Fruit fly (Drosophila melanogaster): ENCODE measurements around the gene UbcE2H.

UbcE2H gene

dm6 chrX:8081427-8082185 lies 12.3 kb downstream of the UbcE2H start, which contains the start of gene Ldsdh1:
Gene Ldsdh1, minus strand, starts transcription at chrX:8081605.
- TF ChIP-seq Crg-1 (GFP tag; optimal IDR thresholded peaks at IDR 0.05) (no peak), CG7101 (tag; optimal IDR thresholded peaks at IDR 0.05) (no peak), Hr96 (GFP tag; optimal IDR thresholded peaks at IDR 0.05) (no peak), kay (GFP tag; ENCODE audit: borderline replicate concordance) (peak; percentile 90), CG1620 (GFP tag; optimal IDR thresholded peaks at IDR 0.05) (no peak), ovo (GFP tag; optimal IDR thresholded peaks at IDR 0.05) (peak; percentile 41), CG33017 (tag; optimal IDR thresholded peaks at IDR 0.05) (no peak), Mnt (GFP tag; optimal IDR thresholded peaks at IDR 0.05) (no peak), CG12768 (GFP tag; optimal IDR thresholded peaks at IDR 0.05) (no peak), cic (GFP tag; optimal IDR thresholded peaks at IDR 0.05) (peak; percentile 58), toe (GFP tag; optimal IDR thresholded peaks at IDR 0.05) (no peak), tj (GFP tag; optimal IDR thresholded peaks at IDR 0.05) (no peak), CG11617 (GFP tag; optimal IDR thresholded peaks at IDR 0.05) (no peak), Clk (GFP tag; optimal IDR thresholded peaks at IDR 0.05) (no peak), cnc (optimal IDR thresholded peaks at IDR 0.05) (no peak), CG7045 (GFP tag; optimal IDR thresholded peaks at IDR 0.05) (no peak), pad (GFP tag; optimal IDR thresholded peaks at IDR 0.05) (no peak), CG5204 (GFP tag; optimal IDR thresholded peaks at IDR 0.05) (no peak), CG14711 (tag; optimal IDR thresholded peaks at IDR 0.05) (no peak), bab1 (GFP tag; optimal IDR thresholded peaks at IDR 0.05) (no peak)

dm6 chrX:8080174-8080573 lies 13.7 kb downstream of the UbcE2H start:
- TF ChIP-seq CG33017 (tag; optimal IDR thresholded peaks at IDR 0.05) (no peak), cic (GFP tag; optimal IDR thresholded peaks at IDR 0.05) (no peak), toe (GFP tag; optimal IDR thresholded peaks at IDR 0.05) (no peak), kay (GFP tag; ENCODE audit: borderline replicate concordance) (no peak), CG11617 (GFP tag; optimal IDR thresholded peaks at IDR 0.05) (no peak), bab1 (GFP tag; optimal IDR thresholded peaks at IDR 0.05) (no peak), CG14711 (tag; optimal IDR thresholded peaks at IDR 0.05) (no peak), CG7045 (GFP tag; optimal IDR thresholded peaks at IDR 0.05) (no peak), Clk (GFP tag; optimal IDR thresholded peaks at IDR 0.05) (no peak), CG5204 (GFP tag; optimal IDR thresholded peaks at IDR 0.05) (no peak), CG1620 (GFP tag; optimal IDR thresholded peaks at IDR 0.05) (no peak), CG12768 (GFP tag; optimal IDR thresholded peaks at IDR 0.05) (no peak), pad (GFP tag; optimal IDR thresholded peaks at IDR 0.05) (no peak), tj (GFP tag; optimal IDR thresholded peaks at IDR 0.05) (no peak), Crg-1 (GFP tag; optimal IDR thresholded peaks at IDR 0.05) (no peak), cnc (optimal IDR thresholded peaks at IDR 0.05) (no peak), ovo (GFP tag; optimal IDR thresholded peaks at IDR 0.05) (no peak), Mnt (GFP tag; optimal IDR thresholded peaks at IDR 0.05) (no peak)

dm6 chrX:8075300-8075927 lies 18.4 kb downstream of the UbcE2H start, which contains the start of the genes Upf2 and CG1571:
Gene Upf2, minus strand, starts transcription at chrX:8075466.
Gene CG1571, plus strand, starts transcription at chrX:8075877.
- TF ChIP-seq CG11617 (GFP tag; optimal IDR thresholded peaks at IDR 0.05) = no peak
- TF ChIP-seq Hr96 (GFP tag; optimal IDR thresholded peaks at IDR 0.05) = no peak
- peak; percentile 70 for TF ChIP-seq Mnt (GFP tag; optimal IDR thresholded peaks at IDR 0.05)
- no peak for TF ChIP-seq kay (GFP tag; ENCODE audit: borderline replicate concordance)
- TF ChIP-seq bab1 (GFP tag; optimal IDR thresholded peaks at IDR 0.05) = peak; percentile 77
- TF ChIP-seq CG7101 (tag; optimal IDR thresholded peaks at IDR 0.05) = peak; percentile 31
- TF ChIP-seq CG14711 (tag; optimal IDR thresholded peaks at IDR 0.05) = peak; percentile 12
- no peak for TF ChIP-seq tj (GFP tag; optimal IDR thresholded peaks at IDR 0.05)

dm6 chrX:8063223-8063674 lies 30.6 kb downstream of the UbcE2H start:
- TF ChIP-seq Mnt (GFP tag; optimal IDR thresholded peaks at IDR 0.05) (peak; percentile 71), Crg-1 (GFP tag; optimal IDR thresholded peaks at IDR 0.05) (no peak), CG7045 (GFP tag; optimal IDR thresholded peaks at IDR 0.05) (no peak), tj (GFP tag; optimal IDR thresholded peaks at IDR 0.05) (peak; percentile 45), bab1 (GFP tag; optimal IDR thresholded peaks at IDR 0.05) (peak; percentile 15), ovo (GFP tag; optimal IDR thresholded peaks at IDR 0.05) (peak; percentile 64), kay (GFP tag; ENCODE audit: borderline replicate concordance) (peak; percentile 92), CG33017 (tag; optimal IDR thresholded peaks at IDR 0.05) (no peak), CG11617 (GFP tag; optimal IDR thresholded peaks at IDR 0.05) (peak; percentile 67), Clk (GFP tag; optimal IDR thresholded peaks at IDR 0.05) (no peak)

- TF ChIP-seq ovo (GFP tag; optimal IDR thresholded peaks at IDR 0.05) (no peak), Mnt (GFP tag; optimal IDR thresholded peaks at IDR 0.05) (no peak), pad (GFP tag; optimal IDR thresholded peaks at IDR 0.05) (no peak), CG5204 (GFP tag; optimal IDR thresholded peaks at IDR 0.05) (no peak), CG33017 (tag; optimal IDR thresholded peaks at IDR 0.05) (no peak), kay (GFP tag; ENCODE audit: borderline replicate concordance) (peak; percentile 46)
Observed at dm6 chrX:8062180-8062480, 31.7 kb downstream of the UbcE2H start.
